Worm (Caenorhabditis elegans) whole organism, dauer: ENCODE results near the gene F27E5.8.

Experiments used
- unc-62 ChIP-seq: sonication (generic microtip); optimal IDR thresholded peaks from 2 replicates; lab custom pipeline; 2017; ENCODE audit warnings: missing biosample characterization, missing genetic modification reagents, missing genetic modification characterization

F27E5.8 gene

DNA sequence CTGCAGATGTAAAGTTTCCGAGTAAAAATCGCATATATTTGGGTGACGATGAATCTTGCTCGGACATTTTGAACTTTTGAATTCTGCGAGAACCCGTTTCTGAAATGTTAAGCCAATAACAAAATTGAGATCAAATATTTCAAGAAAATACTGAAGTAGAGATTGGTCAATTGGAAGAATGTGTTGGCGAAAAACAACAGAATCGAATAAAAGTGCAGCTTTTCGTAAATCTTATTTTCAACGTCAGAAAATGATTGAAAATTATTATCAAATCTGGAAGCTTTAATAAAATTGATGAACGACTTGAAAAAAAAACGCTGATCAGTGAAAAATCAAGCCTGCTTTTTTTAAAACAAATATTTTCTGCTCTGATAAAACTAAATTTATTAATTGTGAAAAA, at the start of gene F27E5.8:
TSS of gene F27E5.8 (minus strand) at position 101 of the 400 bp plus-strand sequence.
- no peak for TF ChIP-seq unc-62

DNA sequence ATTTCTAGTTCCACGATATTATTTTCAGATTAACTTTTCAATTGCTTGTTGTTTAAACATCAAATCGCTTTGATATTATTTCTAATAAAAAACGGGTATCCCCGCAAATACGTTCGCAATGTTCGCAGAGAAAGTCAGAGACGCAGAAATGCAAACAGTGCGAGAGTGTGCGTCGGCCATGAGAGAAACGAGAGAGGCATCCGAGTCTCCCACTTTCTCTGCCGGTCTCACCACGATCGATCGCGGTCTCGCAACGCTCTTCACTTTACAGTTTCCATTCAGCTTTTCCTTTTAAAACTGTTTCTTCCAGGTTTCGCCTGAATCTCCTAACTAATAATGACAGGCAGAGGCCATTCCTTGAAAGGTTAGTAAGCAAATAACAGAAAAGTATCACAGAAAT, 47.0 kb upstream of the F27E5.8 start, which contains the start of gene F33H1.4:
TSS of gene F33H1.4 (plus strand) at position 311 of the 400 bp plus-strand sequence.
- TF ChIP-seq unc-62 = no peak

DNA sequence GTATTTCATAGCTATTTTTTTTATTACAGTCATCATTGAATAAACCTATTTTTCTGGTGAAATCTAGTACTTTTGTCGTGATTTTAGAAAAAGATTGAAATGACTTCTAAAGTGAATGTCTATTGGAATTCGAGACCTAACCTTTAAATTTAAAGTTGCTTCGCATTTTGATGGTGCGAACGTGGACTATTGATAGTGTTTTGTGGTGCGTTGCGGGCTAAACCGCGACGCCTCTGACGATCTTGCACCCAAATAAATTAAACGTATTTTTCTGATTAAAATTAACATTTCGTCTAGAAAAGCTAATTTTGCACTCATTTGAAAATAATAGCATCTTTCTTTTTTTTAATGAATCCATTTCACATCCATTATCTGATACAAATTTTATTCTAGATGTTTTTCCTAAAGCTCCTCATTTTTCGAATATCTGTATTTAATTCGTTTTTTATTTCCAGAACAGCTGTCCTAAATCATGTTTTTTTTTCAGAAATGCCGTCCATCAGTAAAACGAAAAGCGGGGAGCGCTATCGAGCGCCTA, 45.2 kb upstream of the F27E5.8 start, which contains the start of gene wbp-11:
TSS of gene wbp-11 (plus strand) at position 488 of the 538 bp plus-strand sequence.
- no peak for TF ChIP-seq unc-62

- no peak for TF ChIP-seq unc-62
Measured at ce11 chrII:10170837-10171318, 43.6 kb upstream of the F27E5.8 start, which contains the start of gene gpd-4. TSS of gene gpd-4 (plus strand) at chrII:10171268.

- TF ChIP-seq unc-62 = no peak
Measured at ce11 chrII:10168905-10169782, 41.9 kb upstream of the F27E5.8 start, which contains the start of gene daf-19. TSS of gene daf-19 (minus strand) at chrII:10169346.

ce11 chrII:10167731-10168130, 40.4 kb upstream of the F27E5.8 start:
- no peak for TF ChIP-seq unc-62

ce11 chrII:10166365-10166764, 39.1 kb upstream of the F27E5.8 start:
- TF ChIP-seq unc-62 = no peak

DNA sequence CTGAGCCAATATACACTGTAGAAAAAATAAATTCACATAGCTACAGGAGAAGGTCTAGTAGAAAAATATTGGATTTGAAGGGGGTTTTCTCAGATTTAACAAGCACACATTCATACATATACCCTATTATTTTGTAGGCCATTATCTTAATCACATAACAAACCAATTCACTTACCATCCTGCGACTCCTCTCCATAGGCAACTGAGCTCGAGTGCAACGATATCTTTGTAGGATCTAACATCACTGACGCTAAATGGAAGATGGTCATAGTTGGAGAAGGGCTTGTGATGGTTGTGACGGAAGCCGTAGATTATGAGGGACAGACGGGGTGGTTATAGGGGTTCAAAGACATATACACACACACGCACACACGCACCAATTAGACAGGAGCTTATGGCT, 36.8 kb upstream of the F27E5.8 start:
- TF ChIP-seq unc-62 = no peak

- TF ChIP-seq unc-62 = no peak
Measured at ce11 chrII:10162785-10163184, 35.5 kb upstream of the F27E5.8 start.

ce11 chrII:10155106-10155505, 27.8 kb upstream of the F27E5.8 start, which contains the start of gene nlp-63:
TSS of gene nlp-63 (plus strand) at chrII:10155406.
- no peak for TF ChIP-seq unc-62

ce11 chrII:10147502-10147901, 20.2 kb upstream of the F27E5.8 start:
- no peak for TF ChIP-seq unc-62

ce11 chrII:10146488-10146887, 19.2 kb upstream of the F27E5.8 start, which contains the start of gene pax-3:
TSS of gene pax-3 (plus strand) at chrII:10146570.
- no peak for TF ChIP-seq unc-62

ce11 chrII:10144092-10144491, 16.8 kb upstream of the F27E5.8 start, which contains the start of gene F27E5.3:
TSS of gene F27E5.3 (minus strand) at chrII:10144192.
- no peak for TF ChIP-seq unc-62

DNA sequence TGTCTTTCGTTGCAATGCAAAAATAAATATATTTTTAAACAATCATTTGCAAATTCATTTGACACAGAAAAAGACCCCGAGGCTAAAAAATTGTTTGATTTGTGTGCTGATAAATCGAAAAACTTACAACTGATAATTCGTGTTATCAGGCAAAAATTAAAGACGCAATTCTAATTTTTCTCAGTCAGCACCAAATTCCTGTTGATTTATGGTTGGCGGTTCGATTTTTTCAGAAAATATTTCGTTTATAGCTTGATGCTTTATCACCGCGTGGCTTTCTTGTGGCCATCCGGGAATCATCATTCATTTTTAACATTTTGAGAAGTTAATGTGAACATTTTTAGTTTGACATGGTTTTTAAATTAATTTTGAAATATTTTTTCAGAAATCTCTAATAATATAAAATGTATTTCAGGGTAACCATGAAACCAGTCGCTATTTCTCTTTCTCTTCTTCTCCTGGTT, 11.9 kb upstream of the F27E5.8 start, which contains the start of gene asah-2:
TSS of gene asah-2 (plus strand) at position 414 of the 464 bp plus-strand sequence.
- no peak for TF ChIP-seq unc-62

DNA sequence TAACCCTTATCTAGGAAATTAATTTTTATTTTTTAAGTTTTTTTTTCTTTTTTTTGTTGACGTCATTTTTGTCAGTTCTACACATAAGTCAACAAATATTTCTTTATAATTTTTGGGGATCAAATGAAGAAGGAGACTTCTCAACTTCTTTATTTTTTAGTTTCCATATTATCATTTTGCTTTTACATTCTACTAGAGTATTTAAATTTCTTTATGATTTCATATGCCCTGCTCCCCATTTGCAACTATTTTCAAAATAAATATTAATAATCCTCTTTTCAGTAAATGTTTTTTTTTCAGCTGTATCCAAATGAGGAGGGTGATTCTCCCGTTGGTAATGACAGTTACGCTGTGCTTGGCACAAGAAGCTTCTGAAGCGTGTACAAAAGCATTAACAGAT, 10.1 kb upstream of the F27E5.8 start, which contains the start of gene phg-1:
TSS of gene phg-1 (plus strand) at position 301 of the 400 bp plus-strand sequence.
- no peak for TF ChIP-seq unc-62

- TF ChIP-seq unc-62 = no peak
Measured at ce11 chrII:10136771-10137170, 9.5 kb upstream of the F27E5.8 start.
